Fruit fly (Drosophila melanogaster) whole organism, embryonic: ENCODE measurements around the gene Mkp3.

Source experiments
- Aef1 ChIP-seq: fragments of 200-800 bp; sonication (Bioruptor generic); IDR thresholded peaks from 3 replicates; pipeline ENCODE4 v1.3.6; 2022; ENCODE audit warnings: missing biosample characterization, missing genetic modification characterization
- Atf3 ChIP-seq: fragments of 200-800 bp; sonication (Bioruptor generic); optimal IDR thresholded peaks from 3 replicates; lab custom pipeline; 2016; ENCODE audit warnings: missing biosample characterization, missing genetic modification characterization
- BtbVII ChIP-seq: fragments of 200-800 bp; sonication (Bioruptor generic); optimal IDR thresholded peaks from 3 replicates; lab custom pipeline; 2017; ENCODE audit warnings: missing biosample characterization, mild to moderate bottlenecking, missing genetic modification characterization
- CG10543 ChIP-seq: fragments of 200-800 bp; sonication (Bioruptor generic); optimal IDR thresholded peaks from 3 replicates; lab custom pipeline; 2017; ENCODE audit warnings: missing biosample characterization, mild to moderate bottlenecking, missing genetic modification characterization, moderate library complexity
- CG11093 ChIP-seq: fragments of 200-800 bp; sonication (Bioruptor generic); IDR thresholded peaks from 3 replicates; pipeline ENCODE4 v1.3.6; 2022; ENCODE audit warnings: missing biosample characterization, missing genetic modification characterization
- CG1233 ChIP-seq: fragments of 200-800 bp; sonication (Bioruptor generic); optimal IDR thresholded peaks from 4 replicates; lab custom pipeline; 2018; ENCODE audit warnings: missing biosample characterization, mild to moderate bottlenecking, missing genetic modification characterization
- CG12744 ChIP-seq: fragments of 200-800 bp; sonication (Bioruptor generic); optimal IDR thresholded peaks from 2 replicates; lab custom pipeline; 2016; ENCODE audit warnings: missing biosample characterization, missing genetic modification characterization
- CG13424 ChIP-seq: fragments of 200-800 bp; sonication (Bioruptor generic); optimal IDR thresholded peaks from 2 replicates; lab custom pipeline; 2019; ENCODE audit warnings: missing biosample characterization, mild to moderate bottlenecking, missing genetic modification characterization, moderate library complexity
- CG1647 ChIP-seq: fragments of 200-800 bp; sonication (Bioruptor generic); optimal IDR thresholded peaks from 3 replicates; lab custom pipeline; 2016; ENCODE audit warnings: missing biosample characterization, missing genetic modification characterization
- CG31388 ChIP-seq: fragments of 200-800 bp; sonication (Bioruptor generic); optimal IDR thresholded peaks from 2 replicates; lab custom pipeline; 2016; ENCODE audit warnings: missing biosample characterization, missing genetic modification characterization
- CG32767 ChIP-seq: fragments of 200-800 bp; sonication (Bioruptor generic); IDR thresholded peaks from 2 replicates; pipeline ENCODE4 v1.3.6; 2022; ENCODE audit warnings: missing biosample characterization, missing genetic modification characterization
- CG3726 ChIP-seq: fragments of 200-800 bp; sonication (Bioruptor generic); IDR thresholded peaks from 3 replicates; pipeline ENCODE4, ENCODE4 v1.3.6; 2022; ENCODE audit warnings: missing biosample characterization, missing genetic modification characterization
- CG4282 ChIP-seq: fragments of 200-800 bp; sonication (Bioruptor generic); optimal IDR thresholded peaks from 2 replicates; lab custom pipeline; 2016; ENCODE audit warnings: missing biosample characterization, missing genetic modification characterization
- CG4328 ChIP-seq: fragments of 200-800 bp; sonication (Bioruptor generic); optimal IDR thresholded peaks from 3 replicates; lab custom pipeline; 2017; ENCODE audit warnings: missing biosample characterization, missing genetic modification reagents, missing genetic modification characterization
- CG8089 ChIP-seq: fragments of 200-800 bp; sonication (Bioruptor generic); optimal IDR thresholded peaks from 3 replicates; lab custom pipeline; 2016; ENCODE audit warnings: missing biosample characterization, missing genetic modification characterization
- CG8290 ChIP-seq, 3 experiments: fragments of 200-800 bp; sonication (Bioruptor generic); optimal IDR thresholded peaks; 2 replicates each; lab custom pipeline; 2016 to 2019; ENCODE audit warnings: missing biosample characterization in 3 of 3, missing genetic modification characterization in 3 of 3, mild to moderate bottlenecking in 2 of 3, moderate library complexity in 1 of 3
- CG8388 ChIP-seq: fragments of 200-800 bp; sonication (Bioruptor generic); optimal IDR thresholded peaks from 2 replicates; lab custom pipeline; 2019; ENCODE audit warnings: missing biosample characterization, mild to moderate bottlenecking, missing genetic modification characterization, moderate library complexity
- CHES-1-like ChIP-seq: fragments of 200-800 bp; sonication (Bioruptor generic); optimal IDR thresholded peaks from 2 replicates; lab custom pipeline; 2016; ENCODE audit warnings: missing biosample characterization, missing genetic modification characterization
- D ChIP-seq, 2 experiments: fragments of 200-800 bp in 1 of 2; fragments of >200 bp in 1 of 2; sonication (Bioruptor generic) in 1 of 2; optimal IDR thresholded peaks; 2 replicates in 1 of 2; 3 replicates in 1 of 2; lab custom pipeline; 2017; ENCODE audit warnings: mild to moderate bottlenecking in 1 of 2, missing biosample characterization in 1 of 2, missing genetic modification characterization in 1 of 2, missing genetic modification reagents in 1 of 2
- D19A ChIP-seq: fragments of 200-800 bp; optimal IDR thresholded peaks from 3 replicates; lab custom pipeline; 2019; ENCODE audit warnings: missing biosample characterization, mild to moderate bottlenecking, missing genetic modification characterization, moderate library complexity
- Dek ChIP-seq: fragments of 200-800 bp; sonication (Bioruptor generic); optimal IDR thresholded peaks from 3 replicates; lab custom pipeline; 2019; ENCODE audit warnings: missing biosample characterization, mild to moderate bottlenecking, missing genetic modification characterization, moderate library complexity
- E2f2 ChIP-seq: fragments of 200-800 bp; sonication (Bioruptor generic); IDR thresholded peaks from 2 replicates; pipeline ENCODE4 v1.3.6; 2022; ENCODE audit warnings: missing biosample characterization, missing genetic modification characterization
- Elba2 ChIP-seq: fragments of 200-800 bp; sonication (Bioruptor generic); optimal IDR thresholded peaks from 3 replicates; lab custom pipeline; 2016; ENCODE audit warnings: missing biosample characterization, missing genetic modification characterization
- Ets65A ChIP-seq: fragments of 200-800 bp; sonication (Bioruptor generic); peaks from one replicate; lab custom pipeline; 2016; ENCODE audit warnings: missing biosample characterization, missing genetic modification characterization
- HHEX ChIP-seq: fragments of 200-800 bp; sonication (Bioruptor generic); optimal IDR thresholded peaks from 3 replicates; lab custom pipeline; 2017; ENCODE audit warnings: missing biosample characterization, mild to moderate bottlenecking, missing genetic modification characterization, missing genetic modification reagents
- Hsf ChIP-seq: fragments of 200-800 bp; sonication (Bioruptor generic); optimal IDR thresholded peaks from 3 replicates; lab custom pipeline; 2016; ENCODE audit warnings: missing biosample characterization, missing genetic modification characterization
- Jarid2 ChIP-seq: fragments of 200-800 bp; sonication (Bioruptor generic); optimal IDR thresholded peaks from 3 replicates; lab custom pipeline; 2017; ENCODE audit warnings: mild to moderate bottlenecking, missing biosample characterization, missing genetic modification reagents, missing genetic modification characterization
- Kr ChIP-seq: fragments of 200-800 bp; sonication (Bioruptor generic); optimal IDR thresholded peaks from 2 replicates; lab custom pipeline; 2017; ENCODE audit warnings: missing biosample characterization, mild to moderate bottlenecking, missing genetic modification characterization
- Mrtf ChIP-seq: fragments of 200-800 bp; sonication (Bioruptor generic); IDR thresholded peaks from 3 replicates; pipeline ENCODE4 v1.3.6; 2022; ENCODE audit warnings: missing biosample characterization, missing genetic modification characterization
- Optix ChIP-seq: fragments of 200-800 bp; sonication (Bioruptor generic); IDR thresholded peaks from 3 replicates; pipeline ENCODE4 v1.3.6; 2022; ENCODE audit warnings: missing biosample characterization, missing genetic modification characterization
- Sox102F ChIP-seq: fragments of 200-800 bp; sonication (Bioruptor generic); optimal IDR thresholded peaks from 2 replicates; lab custom pipeline; 2018; ENCODE audit warnings: missing biosample characterization, mild to moderate bottlenecking, missing genetic modification characterization, moderate library complexity
- ase ChIP-seq: fragments of 200-800 bp; sonication (Bioruptor generic); IDR thresholded peaks from 3 replicates; pipeline ENCODE4 v1.3.6; 2022; ENCODE audit warnings: missing biosample characterization, missing genetic modification characterization
- ato ChIP-seq: fragments of 200-800 bp; sonication (Bioruptor generic); IDR thresholded peaks from 2 replicates; pipeline ENCODE4 v1.3.6; 2022; ENCODE audit warnings: missing biosample characterization, missing genetic modification characterization; ENCODE audit not compliant: partially characterized antibody
- bbx ChIP-seq: fragments of 200-800 bp; sonication (Bioruptor generic); IDR thresholded peaks from 2 replicates; pipeline ENCODE4 v1.3.6; 2022; ENCODE audit warnings: missing biosample characterization, missing genetic modification characterization; ENCODE audit not compliant: partially characterized antibody
- bsh ChIP-seq, 2 experiments: fragments of 200-800 bp; sonication (Bioruptor generic); optimal IDR thresholded peaks; 2 replicates each; lab custom pipeline; 2017 to 2018; ENCODE audit warnings: mild to moderate bottlenecking in 2 of 2, missing biosample characterization in 2 of 2, missing genetic modification characterization in 2 of 2, moderate library complexity in 1 of 2
- cg ChIP-seq: fragments of 200-800 bp; sonication (Bioruptor generic); optimal IDR thresholded peaks from 3 replicates; lab custom pipeline; 2019; ENCODE audit warnings: missing biosample characterization, mild to moderate bottlenecking, missing genetic modification characterization, moderate library complexity
- chn ChIP-seq: fragments of 200-800 bp; sonication (Bioruptor generic); optimal IDR thresholded peaks from 2 replicates; lab custom pipeline; 2016; ENCODE audit warnings: missing biosample characterization, missing genetic modification characterization
- dm ChIP-seq: fragments of 200-800 bp; sonication (Bioruptor generic); optimal IDR thresholded peaks from 3 replicates; lab custom pipeline; 2016; ENCODE audit warnings: missing biosample characterization, missing genetic modification characterization
- ham ChIP-seq: fragments of 200-800 bp; sonication (Bioruptor generic); IDR thresholded peaks from 2 replicates; pipeline ENCODE4 v1.3.6; 2022; ENCODE audit warnings: missing biosample characterization, missing genetic modification characterization
- kay ChIP-seq: fragments of 200-800 bp; sonication (Bioruptor generic); optimal IDR thresholded peaks from 2 replicates; lab custom pipeline; 2016; ENCODE audit warnings: missing biosample characterization, missing genetic modification characterization
- mam ChIP-seq: fragments of 200-800 bp; sonication (Bioruptor generic); optimal IDR thresholded peaks from 3 replicates; lab custom pipeline; 2016; ENCODE audit warnings: missing biosample characterization, missing genetic modification characterization
- onecut ChIP-seq: fragments of 200-800 bp; sonication (Bioruptor generic); IDR thresholded peaks from 2 replicates; pipeline ENCODE4 v1.3.6; 2022; ENCODE audit warnings: missing biosample characterization, missing genetic modification characterization
- pan ChIP-seq, 4 experiments: fragments of >200 bp in 3 of 4; fragments of 200-800 bp in 1 of 4; sonication (Bioruptor generic) in 1 of 4; optimal IDR thresholded peaks in 3 of 4; IDR thresholded peaks in 1 of 4; 2 replicates each; pipeline versions ENCODE4 v1.3.6 to Lab custom; 2017 to 2022; ENCODE audit warnings: missing biosample characterization in 2 of 4, missing genetic modification characterization in 2 of 4, mixed read lengths in 1 of 4
- prd ChIP-seq, 3 experiments: fragments of >200 bp in 2 of 3; fragments of 200-800 bp in 1 of 3; sonication (Bioruptor generic) in 1 of 3; optimal IDR thresholded peaks in 2 of 3; IDR thresholded peaks in 1 of 3; 2 replicates in 2 of 3; 3 replicates in 1 of 3; pipeline versions ENCODE4 v1.3.6 to Lab custom; 2017 to 2022; ENCODE audit warnings: missing biosample characterization in 1 of 3, missing genetic modification characterization in 1 of 3
- sens ChIP-seq: fragments of 200-800 bp; sonication (Bioruptor generic); peaks from one replicate; lab custom pipeline; 2016; ENCODE audit warnings: missing biosample characterization, missing genetic modification characterization
- sima ChIP-seq: fragments of 200-800 bp; sonication (Bioruptor generic); optimal IDR thresholded peaks from 2 replicates; lab custom pipeline; 2016; ENCODE audit warnings: missing biosample characterization, missing genetic modification characterization
- slou ChIP-seq: fragments of 200-800 bp; sonication (Bioruptor generic); optimal IDR thresholded peaks from 3 replicates; lab custom pipeline; 2016; ENCODE audit warnings: missing biosample characterization, missing genetic modification characterization
- stc ChIP-seq: fragments of 200-800 bp; sonication (Bioruptor generic); IDR thresholded peaks from 2 replicates; pipeline ENCODE4 v1.3.6; 2022; ENCODE audit warnings: missing biosample characterization, missing genetic modification characterization
- unc-4 ChIP-seq: fragments of 200-800 bp; sonication (Bioruptor generic); IDR thresholded peaks from 2 replicates; pipeline ENCODE4 v1.3.6; 2022; ENCODE audit warnings: missing biosample characterization, missing genetic modification characterization; ENCODE audit not compliant: partially characterized antibody

Mkp3 gene

dm6 chr3L:19024800-19025199 is 61.4 kb downstream of the Mkp3 start (continued):
- TF ChIP-seq CHES-1-like: peak; percentile 41
- no peak for TF ChIP-seq bbx
- no peak for TF ChIP-seq cg (GFP tag; lab: Kevin White, UChicago)
- TF ChIP-seq dm (GFP tag; lab: Kevin White, UChicago): peak; percentile 12
- TF ChIP-seq unc-4: no peak
- TF ChIP-seq slou (GFP tag; lab: Kevin White, UChicago): no peak
- peak; percentile 85 for TF ChIP-seq Sox102F (GFP tag; lab: Kevin White, UChicago)
- TF ChIP-seq kay (GFP tag; lab: Kevin White, UChicago): peak; percentile 63
- peak; percentile 33 for TF ChIP-seq mam (GFP tag; lab: Kevin White, UChicago)
- TF ChIP-seq chn (GFP tag; lab: Kevin White, UChicago): peak; percentile 86
- TF ChIP-seq onecut (GFP tag; lab: Robert Waterston, UW): no peak; the same call in none of the 2 replicates
- TF ChIP-seq CG31388 (GFP tag; lab: Kevin White, UChicago): no peak
- peak; percentile 60 for TF ChIP-seq CG32767 (GFP tag; lab: Robert Waterston, UW)
- TF ChIP-seq CG4282 (GFP tag; lab: Kevin White, UChicago): peak; percentile 39
- TF ChIP-seq CG3726 (GFP tag; lab: Robert Waterston, UW): peak; percentile 66; the same call in 1 of the 3 replicates
- TF ChIP-seq CG11093 (GFP tag; lab: Robert Waterston, UW): peak; percentile 62; the same call in 2 of the 3 replicates
- TF ChIP-seq sima (GFP tag; lab: Kevin White, UChicago): no peak
- peak; percentile 11 for TF ChIP-seq Dek
- peak; percentile 82 for TF ChIP-seq Hsf (GFP tag; lab: Kevin White, UChicago)
- TF ChIP-seq CG13424: peak; percentile 79
- peak; percentile 59 for TF ChIP-seq CG12744 (GFP tag; lab: Kevin White, UChicago)
- no peak for TF ChIP-seq CG10543 (GFP tag; lab: Kevin White, UChicago)
- TF ChIP-seq Elba2 (GFP tag; lab: Kevin White, UChicago): no peak
- peak; percentile 56 for TF ChIP-seq BtbVII (GFP tag; lab: Kevin White, UChicago)
- peak; percentile 81 for TF ChIP-seq D19A (tag; lab: Kevin White, UChicago)
- peak; percentile 82 for TF ChIP-seq Mrtf (GFP tag; lab: Robert Waterston, UW)
- TF ChIP-seq CG4328 (GFP tag; lab: Kevin White, UChicago): peak; percentile 33
- peak; percentile 75 for TF ChIP-seq HHEX (GFP tag; lab: Kevin White, UChicago)
- no peak for TF ChIP-seq CG1647 (GFP tag; lab: Kevin White, UChicago)
- TF ChIP-seq stc (GFP tag; lab: Robert Waterston, UW): peak; percentile 81
- no peak for TF ChIP-seq pan (optimal IDR thresholded peaks at IDR 0.05; lab: Kevin White, UChicago)
- TF ChIP-seq pan (GFP tag; optimal IDR thresholded peaks at IDR 0.05 in 1 of 2, IDR thresholded peaks at IDR 0.05 in 1 of 2): peak in 1 of 2 experiments; percentile 84
- TF ChIP-seq Jarid2 (GFP tag; lab: Kevin White, UChicago): no peak
- peak; percentile 98 for TF ChIP-seq sens (GFP tag; lab: Kevin White, UChicago)
- peak; percentile 65 for TF ChIP-seq CG1233 (GFP tag; lab: Kevin White, UChicago)
- no peak for TF ChIP-seq prd (optimal IDR thresholded peaks at IDR 0.05; lab: Kevin White, UChicago)
- peak; percentile 91 for TF ChIP-seq prd (GFP tag; IDR thresholded peaks at IDR 0.05; lab: Robert Waterston, UW)
- TF ChIP-seq ato: no peak
- peak; percentile 68 for TF ChIP-seq Atf3 (GFP tag; lab: Kevin White, UChicago)
- no peak for TF ChIP-seq D (optimal IDR thresholded peaks at IDR 0.05; lab: Kevin White, UChicago)
- TF ChIP-seq D (GFP tag; optimal IDR thresholded peaks at IDR 0.05; lab: Kevin White, UChicago): peak; percentile 20
- peak; percentile 96 for TF ChIP-seq Ets65A (GFP tag; lab: Kevin White, UChicago)
- TF ChIP-seq CG8388 (GFP tag; lab: Kevin White, UChicago): peak; percentile 57
- TF ChIP-seq ham (GFP tag; lab: Robert Waterston, UW): no peak
- TF ChIP-seq bsh (GFP tag; optimal IDR thresholded peaks at IDR 0.05; lab: Kevin White, UChicago): peak in 1 of 2 experiments; percentile 91
- peak; percentile 64 for TF ChIP-seq CG8089 (GFP tag; lab: Kevin White, UChicago)
- no peak for TF ChIP-seq Kr (GFP tag; lab: Kevin White, UChicago)
- TF ChIP-seq Aef1 (GFP tag; lab: Robert Waterston, UW): 0 out of 3 replicates have a peak, but pooled peaks have one; percentile 29
- peak; percentile 50; the same call in 1 of the 2 replicates for TF ChIP-seq E2f2 (GFP tag; lab: Robert Waterston, UW)
- peak; percentile 79 for TF ChIP-seq ase (GFP tag; lab: Robert Waterston, UW)
- peak; percentile 52 for TF ChIP-seq CG8290 (GFP tag; optimal IDR thresholded peaks at IDR 0.05; lab: Kevin White, UChicago)
- TF ChIP-seq CG8290 (tag; optimal IDR thresholded peaks at IDR 0.05; lab: Kevin White, UChicago): peak; percentile 21 to 31
- peak; percentile 83 for TF ChIP-seq Optix (GFP tag; lab: Robert Waterston, UW)
